Fruit fly (Drosophila melanogaster) whole organism, embryonic: ENCODE data around the gene CG6149.

Source experiments
- Abd-B ChIP-seq: fragments of 200-800 bp; sonication (Bioruptor generic); optimal IDR thresholded peaks from 2 replicates; lab custom pipeline; 2018; ENCODE audit warnings: missing biosample characterization, mild to moderate bottlenecking, missing genetic modification characterization, moderate library complexity
- Atf3 ChIP-seq: fragments of 200-800 bp; sonication (Bioruptor generic); optimal IDR thresholded peaks from 3 replicates; lab custom pipeline; 2016; ENCODE audit warnings: missing biosample characterization, missing genetic modification characterization
- CG11560 ChIP-seq: fragments of 200-800 bp; sonication (Bioruptor generic); IDR thresholded peaks from 3 replicates; pipeline ENCODE4 v1.3.6; 2022; ENCODE audit warnings: missing biosample characterization, missing genetic modification characterization
- CG13424 ChIP-seq: fragments of 200-800 bp; sonication (Bioruptor generic); optimal IDR thresholded peaks from 2 replicates; lab custom pipeline; 2019; ENCODE audit warnings: missing biosample characterization, mild to moderate bottlenecking, missing genetic modification characterization, moderate library complexity
- CG14667 ChIP-seq: fragments of 200-800 bp; sonication (Bioruptor generic); IDR thresholded peaks from 2 replicates; pipeline ENCODE4 v1.3.6; 2022; ENCODE audit warnings: missing biosample characterization, missing genetic modification characterization
- CG1529 ChIP-seq: fragments of 200-800 bp; sonication (Bioruptor generic); optimal IDR thresholded peaks from 3 replicates; lab custom pipeline; 2018; ENCODE audit warnings: missing biosample characterization, missing genetic modification characterization
- CG15601 ChIP-seq: fragments of 200-800 bp; sonication (Bioruptor generic); optimal IDR thresholded peaks from 3 replicates; lab custom pipeline; 2019; ENCODE audit warnings: missing biosample characterization, mild to moderate bottlenecking, missing genetic modification characterization, moderate library complexity
- CG18599 ChIP-seq: fragments of 200-800 bp; sonication (Bioruptor generic); optimal IDR thresholded peaks from 3 replicates; lab custom pipeline; 2017; ENCODE audit warnings: missing biosample characterization, missing genetic modification characterization, mild to moderate bottlenecking, moderate library complexity, missing genetic modification reagents
- CG30020 ChIP-seq: fragments of 200-800 bp; optimal IDR thresholded peaks from 2 replicates; lab custom pipeline; 2019; ENCODE audit warnings: missing biosample characterization, mild to moderate bottlenecking, missing genetic modification characterization, moderate library complexity
- CG31224 ChIP-seq: fragments of 200-800 bp; sonication (Bioruptor generic); IDR thresholded peaks from 2 replicates; pipeline ENCODE4 v1.3.6; 2022; ENCODE audit warnings: missing biosample characterization, missing genetic modification characterization
- CG33557 ChIP-seq: fragments of 200-800 bp; sonication (Bioruptor generic); optimal IDR thresholded peaks from 2 replicates; lab custom pipeline; 2019; ENCODE audit warnings: missing biosample characterization, mild to moderate bottlenecking, missing genetic modification characterization, moderate library complexity
- CG4820 ChIP-seq: fragments of 200-800 bp; sonication (Bioruptor generic); optimal IDR thresholded peaks from 3 replicates; lab custom pipeline; 2016; ENCODE audit warnings: missing biosample characterization, missing genetic modification characterization
- CG4854 ChIP-seq: fragments of 200-800 bp; sonication (Bioruptor generic); optimal IDR thresholded peaks from 2 replicates; lab custom pipeline; 2016; ENCODE audit warnings: missing biosample characterization, missing genetic modification characterization, inconsistent platforms
- CG5953 ChIP-seq: fragments of 200-800 bp; sonication (Bioruptor generic); IDR thresholded peaks from 2 replicates; pipeline ENCODE4 v1.3.6; 2022; ENCODE audit warnings: missing biosample characterization, missing genetic modification characterization
- CG6175 ChIP-seq: fragments of 200-800 bp; sonication (Bioruptor generic); IDR thresholded peaks from 3 replicates; pipeline ENCODE4 v1.3.6; 2022; ENCODE audit warnings: missing biosample characterization, missing genetic modification characterization
- CG6254 ChIP-seq: fragments of 200-800 bp; sonication (Bioruptor generic); optimal IDR thresholded peaks from 3 replicates; lab custom pipeline; 2017; ENCODE audit warnings: mild to moderate bottlenecking, missing biosample characterization, missing genetic modification reagents, missing genetic modification characterization
- CG7556 ChIP-seq: fragments of 200-800 bp; sonication (Bioruptor generic); optimal IDR thresholded peaks from 2 replicates; lab custom pipeline; 2017; ENCODE audit warnings: missing biosample characterization, mild to moderate bottlenecking, missing genetic modification characterization
- CG8359 ChIP-seq: fragments of 200-800 bp; sonication (Bioruptor generic); optimal IDR thresholded peaks from 2 replicates; lab custom pipeline; 2017; ENCODE audit warnings: missing biosample characterization, mild to moderate bottlenecking, missing genetic modification characterization, borderline replicate concordance
- CG8944 ChIP-seq: fragments of 200-800 bp; sonication (Bioruptor generic); optimal IDR thresholded peaks from 3 replicates; lab custom pipeline; 2016; ENCODE audit warnings: missing biosample characterization, missing genetic modification characterization
- Dfd ChIP-seq, 2 experiments: fragments of >200 bp; optimal IDR thresholded peaks; 2 replicates each; lab custom pipeline; 2017; ENCODE audit warnings: missing biosample characterization in 2 of 2, missing genetic modification characterization in 2 of 2
- Dp ChIP-seq: fragments of 200-800 bp; sonication (Bioruptor generic); optimal IDR thresholded peaks from 2 replicates; lab custom pipeline; 2018; ENCODE audit warnings: missing biosample characterization, mild to moderate bottlenecking, missing genetic modification characterization, moderate library complexity
- E2f1 ChIP-seq: fragments of 200-800 bp; sonication (Bioruptor generic); IDR thresholded peaks from 2 replicates; pipeline ENCODE4 v1.3.6; 2022; ENCODE audit warnings: missing biosample characterization, missing genetic modification characterization
- ERR ChIP-seq: fragments of 200-800 bp; sonication (Bioruptor generic); optimal IDR thresholded peaks from 2 replicates; lab custom pipeline; 2016; ENCODE audit warnings: missing biosample characterization, missing genetic modification characterization
- HLH4C ChIP-seq: fragments of 200-800 bp; sonication (Bioruptor generic); IDR thresholded peaks from 3 replicates; pipeline ENCODE4 v1.3.6; 2022; ENCODE audit warnings: missing biosample characterization, missing genetic modification characterization; ENCODE audit not compliant: partially characterized antibody
- HmgZ ChIP-seq: fragments of 200-800 bp; sonication (Bioruptor generic); optimal IDR thresholded peaks from 2 replicates; lab custom pipeline; 2018; ENCODE audit warnings: missing biosample characterization, mild to moderate bottlenecking, missing genetic modification characterization
- Hmr ChIP-seq: fragments of 200-800 bp; sonication (Bioruptor generic); optimal IDR thresholded peaks from 3 replicates; lab custom pipeline; 2017; ENCODE audit warnings: mild to moderate bottlenecking, missing biosample characterization, missing genetic modification reagents, missing genetic modification characterization
- Jarid2 ChIP-seq: fragments of 200-800 bp; sonication (Bioruptor generic); optimal IDR thresholded peaks from 3 replicates; lab custom pipeline; 2017; ENCODE audit warnings: mild to moderate bottlenecking, missing biosample characterization, missing genetic modification reagents, missing genetic modification characterization
- Max ChIP-seq: fragments of 200-800 bp; sonication (Bioruptor generic); optimal IDR thresholded peaks from 2 replicates; lab custom pipeline; 2016; ENCODE audit warnings: missing biosample characterization, mild to moderate bottlenecking, missing genetic modification characterization
- Nf-YB ChIP-seq: fragments of 200-800 bp; sonication (Bioruptor generic); optimal IDR thresholded peaks from 3 replicates; lab custom pipeline; 2019; ENCODE audit warnings: missing biosample characterization, mild to moderate bottlenecking, missing genetic modification characterization, moderate library complexity
- Rfx ChIP-seq: fragments of 200-800 bp; sonication (Bioruptor generic); IDR thresholded peaks from 2 replicates; pipeline ENCODE4 v1.3.6; 2022; ENCODE audit warnings: missing biosample characterization, missing genetic modification characterization
- Rx ChIP-seq: fragments of 200-800 bp; sonication (Bioruptor generic); IDR thresholded peaks from 2 replicates; pipeline ENCODE4 v1.3.6; 2022; ENCODE audit warnings: missing biosample characterization, missing genetic modification characterization
- Stat92E ChIP-seq, 3 experiments: fragments of >200 bp in 2 of 3; fragments of 200-800 bp in 1 of 3; sonication (Bioruptor generic) in 1 of 3; optimal IDR thresholded peaks; 2 replicates each; lab custom pipeline; 2017 to 2019; ENCODE audit warnings: missing biosample characterization in 3 of 3, missing genetic modification characterization in 3 of 3, mild to moderate bottlenecking in 1 of 3, moderate library complexity in 1 of 3
- ap ChIP-seq: fragments of 200-800 bp; sonication (Bioruptor generic); IDR thresholded peaks from 2 replicates; pipeline ENCODE4 v1.3.6; 2022; ENCODE audit warnings: missing biosample characterization, missing genetic modification characterization
- ash1 ChIP-seq: fragments of 200-800 bp; sonication (Bioruptor generic); optimal IDR thresholded peaks from 2 replicates; lab custom pipeline; 2018; ENCODE audit warnings: missing biosample characterization, mild to moderate bottlenecking, missing genetic modification characterization
- bbx ChIP-seq: fragments of 200-800 bp; sonication (Bioruptor generic); IDR thresholded peaks from 2 replicates; pipeline ENCODE4 v1.3.6; 2022; ENCODE audit warnings: missing biosample characterization, missing genetic modification characterization; ENCODE audit not compliant: partially characterized antibody
- crp ChIP-seq, 2 experiments: fragments of 200-800 bp; sonication (Bioruptor generic); optimal IDR thresholded peaks; 2 replicates in 1 of 2; 3 replicates in 1 of 2; lab custom pipeline; 2017; ENCODE audit warnings: missing biosample characterization in 2 of 2, missing genetic modification characterization in 2 of 2, mild to moderate bottlenecking in 1 of 2, moderate library complexity in 1 of 2
- dan ChIP-seq: fragments of 200-800 bp; sonication (Bioruptor generic); IDR thresholded peaks from 2 replicates; pipeline ENCODE4 v1.3.6; 2022; ENCODE audit warnings: missing biosample characterization, missing genetic modification characterization
- gcm ChIP-seq: fragments of 200-800 bp; sonication (Bioruptor generic); optimal IDR thresholded peaks from 2 replicates; lab custom pipeline; 2019; ENCODE audit warnings: missing biosample characterization, mild to moderate bottlenecking, missing genetic modification characterization, moderate library complexity
- grau ChIP-seq: fragments of 200-800 bp; optimal IDR thresholded peaks from 3 replicates; lab custom pipeline; 2019; ENCODE audit warnings: missing biosample characterization, mild to moderate bottlenecking, missing genetic modification characterization, moderate library complexity
- gsb-n ChIP-seq: fragments of 200-800 bp; sonication (Bioruptor generic); optimal IDR thresholded peaks from 3 replicates; lab custom pipeline; 2018; ENCODE audit warnings: missing biosample characterization, mild to moderate bottlenecking, missing genetic modification characterization
- hkb ChIP-seq, 2 experiments: fragments of 200-800 bp in 1 of 2; fragments of >200 bp in 1 of 2; sonication (Bioruptor generic) in 1 of 2; IDR thresholded peaks in 1 of 2; optimal IDR thresholded peaks in 1 of 2; 2 replicates each; pipeline versions ENCODE4 v1.3.6 to Lab custom; 2017 to 2022; ENCODE audit warnings: missing biosample characterization in 1 of 2, missing genetic modification characterization in 1 of 2
- lilli ChIP-seq: fragments of 200-800 bp; sonication (Bioruptor generic); optimal IDR thresholded peaks from 3 replicates; lab custom pipeline; 2016; ENCODE audit warnings: missing biosample characterization, missing genetic modification characterization
- maf-S ChIP-seq: fragments of 200-800 bp; sonication (Bioruptor generic); optimal IDR thresholded peaks from 2 replicates; lab custom pipeline; 2016; ENCODE audit warnings: missing biosample characterization, missing genetic modification characterization
- pho ChIP-seq: fragments of 200-800 bp; sonication (Bioruptor generic); optimal IDR thresholded peaks from 2 replicates; lab custom pipeline; 2016; ENCODE audit warnings: missing biosample characterization, missing genetic modification characterization
- phol ChIP-seq: fragments of 200-800 bp; sonication (Bioruptor generic); optimal IDR thresholded peaks from 3 replicates; lab custom pipeline; 2018; ENCODE audit warnings: missing biosample characterization, mild to moderate bottlenecking, missing genetic modification characterization, moderate library complexity
- ro ChIP-seq: fragments of 200-800 bp; sonication (Bioruptor generic); IDR thresholded peaks from 2 replicates; pipeline ENCODE4 v1.3.6; 2022; ENCODE audit warnings: missing biosample characterization, missing genetic modification characterization
- sc ChIP-seq, 3 experiments: fragments of >200 bp in 2 of 3; fragments of 200-800 bp in 1 of 3; sonication (Bioruptor generic) in 1 of 3; optimal IDR thresholded peaks; 2 replicates in 2 of 3; 3 replicates in 1 of 3; lab custom pipeline; 2017; ENCODE audit warnings: mild to moderate bottlenecking in 1 of 3, missing biosample characterization in 1 of 3, missing genetic modification characterization in 1 of 3, missing genetic modification reagents in 1 of 3
- sob ChIP-seq: fragments of 200-800 bp; sonication (Bioruptor generic); IDR thresholded peaks from 2 replicates; pipeline ENCODE4 v1.3.6; 2022; ENCODE audit warnings: missing biosample characterization, missing genetic modification characterization
- tup ChIP-seq: fragments of 200-800 bp; sonication (Bioruptor generic); optimal IDR thresholded peaks from 2 replicates; lab custom pipeline; 2016; ENCODE audit warnings: missing biosample characterization, mild to moderate bottlenecking, missing genetic modification characterization, moderate library complexity
- vfl ChIP-seq: fragments of 200-800 bp; sonication (Bioruptor generic); optimal IDR thresholded peaks from 2 replicates; lab custom pipeline; 2016; ENCODE audit warnings: missing biosample characterization, missing genetic modification characterization

The CG6149 gene

dm6 chr3L:11402305-11402704 is 33.0 kb downstream of the CG6149 start (continued):
- no peak for TF ChIP-seq hkb (optimal IDR thresholded peaks at IDR 0.05; lab: Kevin White, UChicago)
- TF ChIP-seq hkb (GFP tag; IDR thresholded peaks at IDR 0.05; lab: Robert Waterston, UW) = peak; percentile 59
- TF ChIP-seq Jarid2 = no peak
- TF ChIP-seq Max (GFP tag; lab: Kevin White, UChicago) = no peak
- no peak for TF ChIP-seq ro (GFP tag; lab: Robert Waterston, UW)
- no peak for TF ChIP-seq CG11560 (tag; lab: Robert Waterston, UW)
- no peak for TF ChIP-seq Atf3 (GFP tag; lab: Kevin White, UChicago)
- peak; percentile 9 for TF ChIP-seq CG7556 (GFP tag; lab: Kevin White, UChicago)
- no peak for TF ChIP-seq Rx (GFP tag; lab: Robert Waterston, UW)
- TF ChIP-seq dan (GFP tag; lab: Robert Waterston, UW) = no peak
- TF ChIP-seq pho = peak; percentile 13
- no peak for TF ChIP-seq HLH4C
- TF ChIP-seq lilli (GFP tag; lab: Kevin White, UChicago) = peak; percentile 56
- TF ChIP-seq Abd-B (GFP tag; lab: Kevin White, UChicago) = no peak
- TF ChIP-seq tup (GFP tag; lab: Kevin White, UChicago) = peak; percentile 8
- peak; percentile 79 for TF ChIP-seq CG18599 (GFP tag; lab: Kevin White, UChicago)
- no peak for TF ChIP-seq ERR (GFP tag; lab: Kevin White, UChicago)
- no peak for TF ChIP-seq CG13424 (tag; lab: Kevin White, UChicago)
- TF ChIP-seq gcm (GFP tag; lab: Kevin White, UChicago) = no peak
- no peak for TF ChIP-seq sc (optimal IDR thresholded peaks at IDR 0.05; lab: Kevin White, UChicago)
- TF ChIP-seq sc (GFP tag; optimal IDR thresholded peaks at IDR 0.05; lab: Kevin White, UChicago) = no peak
- TF ChIP-seq phol (tag; lab: Kevin White, UChicago) = peak; percentile 26
- no peak for TF ChIP-seq vfl (GFP tag; lab: Kevin White, UChicago)
- TF ChIP-seq Rfx (GFP tag; lab: Robert Waterston, UW) = peak; percentile 57
- no peak for TF ChIP-seq HmgZ (tag; lab: Kevin White, UChicago)
- no peak for TF ChIP-seq ash1 (GFP tag; lab: Kevin White, UChicago)
- no peak for TF ChIP-seq CG8359 (GFP tag; lab: Kevin White, UChicago)
- TF ChIP-seq Nf-YB (GFP tag; lab: Kevin White, UChicago) = no peak
- TF ChIP-seq CG1529 (GFP tag; lab: Kevin White, UChicago) = no peak
- TF ChIP-seq CG8944 (GFP tag; lab: Kevin White, UChicago) = no peak
- no peak for TF ChIP-seq crp (GFP tag; optimal IDR thresholded peaks at IDR 0.05; lab: Kevin White, UChicago)
- TF ChIP-seq Hmr = peak; percentile 54
- TF ChIP-seq maf-S (GFP tag; lab: Kevin White, UChicago) = no peak
- TF ChIP-seq CG6175 (GFP tag; lab: Robert Waterston, UW) = no peak
- no peak for TF ChIP-seq CG30020 (tag; lab: Kevin White, UChicago)
- TF ChIP-seq bbx = no peak
- no peak for TF ChIP-seq E2f1 (GFP tag; lab: Robert Waterston, UW)
- no peak for TF ChIP-seq Stat92E (GFP tag; optimal IDR thresholded peaks at IDR 0.05; lab: Kevin White, UChicago)
- no peak for TF ChIP-seq CG6254 (GFP tag; lab: Kevin White, UChicago)
- no peak for TF ChIP-seq CG5953 (GFP tag; lab: Robert Waterston, UW)
- no peak for TF ChIP-seq CG31224
- TF ChIP-seq ap (GFP tag; lab: Robert Waterston, UW) = no peak
- no peak for TF ChIP-seq CG4820
- TF ChIP-seq Dfd (GFP tag; optimal IDR thresholded peaks at IDR 0.05; lab: Kevin White, UChicago) = no peak
- no peak for TF ChIP-seq CG14667
- TF ChIP-seq Dp (GFP tag; lab: Kevin White, UChicago) = no peak
- TF ChIP-seq sob (GFP tag; lab: Robert Waterston, UW) = peak; percentile 7; the same call in 1 of the 2 replicates
- TF ChIP-seq gsb-n (tag; lab: Kevin White, UChicago) = no peak
- no peak for TF ChIP-seq CG33557 (GFP tag; lab: Kevin White, UChicago)
- peak; percentile 36 for TF ChIP-seq grau (tag; lab: Kevin White, UChicago)
- no peak for TF ChIP-seq CG4854 (GFP tag; lab: Kevin White, UChicago)
- no peak for TF ChIP-seq CG15601
